Worm (Caenorhabditis elegans) whole organism, L2 larva: ENCODE data around the gene rpl-20.
A peak's percentile ranks its signal among the peaks of the same experiment; 100 is the strongest.
"Not testable (repeated sequence)": the region's sequence is repeated elsewhere in the genome, so short reads cannot be mapped to it uniquely, and the experiment has no call there.

ENCODE experiments used
- C34F6.9 ChIP-seq: fragments of 150-350 bp; optimal IDR thresholded peaks from 2 replicates; lab custom pipeline; 2014; ENCODE audit warnings: missing biosample characterization, missing genetic modification characterization
- F13H6.1 ChIP-seq: sonication (generic microtip); optimal IDR thresholded peaks from 2 replicates; lab custom pipeline; 2016; ENCODE audit warnings: missing genetic modification characterization, missing compliant biosample characterization
- Y55F3AM.14 ChIP-seq: fragments of 200-800 bp; sonication (Bioruptor generic); optimal IDR thresholded peaks from 2 replicates; lab custom pipeline; 2018; ENCODE audit warnings: mild to moderate bottlenecking, missing genetic modification characterization, missing compliant biosample characterization
- ama-1 ChIP-seq: fragments of 150-350 bp; optimal IDR thresholded peaks from 2 replicates; lab custom pipeline; 2018; ENCODE audit warnings: inconsistent platforms
- blmp-1 ChIP-seq: sonication (generic microtip); optimal IDR thresholded peaks from 2 replicates; lab custom pipeline; 2017; ENCODE audit warnings: missing genetic modification characterization, mild to moderate bottlenecking, missing compliant biosample characterization, antibody characterized with exemption, moderate library complexity; ENCODE audit not compliant: insufficient read depth
- ceh-16 ChIP-seq: fragments of 150-350 bp; optimal IDR thresholded peaks from 2 replicates; lab custom pipeline; 2014; ENCODE audit warnings: missing biosample characterization, missing genetic modification characterization
- dmd-4 ChIP-seq: sonication (generic microtip); optimal IDR thresholded peaks from 2 replicates; lab custom pipeline; 2017; ENCODE audit warnings: missing biosample characterization, missing genetic modification characterization
- egl-27 ChIP-seq: sonication (generic microtip); optimal IDR thresholded peaks from 3 replicates; lab custom pipeline; 2017; ENCODE audit warnings: missing biosample characterization, missing genetic modification reagents, missing genetic modification characterization
- elt-1 ChIP-seq: fragments of 150-350 bp; optimal IDR thresholded peaks from 2 replicates; lab custom pipeline; 2014; ENCODE audit warnings: missing biosample characterization, missing genetic modification characterization
- fos-1 ChIP-seq: fragments of 150-350 bp; optimal IDR thresholded peaks from 2 replicates; lab custom pipeline; 2014; ENCODE audit warnings: missing biosample characterization, missing genetic modification characterization
- gmeb-1 ChIP-seq: fragments of 150-350 bp; optimal IDR thresholded peaks from 2 replicates; lab custom pipeline; 2014; ENCODE audit warnings: missing biosample characterization, missing genetic modification characterization
- lsy-2 ChIP-seq, 2 experiments: fragments of 150-350 bp in 1 of 2; sonication (generic microtip) in 1 of 2; optimal IDR thresholded peaks; 2 replicates each; lab custom pipeline; 2014 to 2017; ENCODE audit warnings: missing biosample characterization in 2 of 2, missing genetic modification characterization in 2 of 2
- mbf-1 ChIP-seq: sonication (generic microtip); optimal IDR thresholded peaks from 2 replicates; lab custom pipeline; 2017; ENCODE audit warnings: missing biosample characterization, missing genetic modification characterization
- mdl-1 ChIP-seq, 2 experiments: fragments of 150-350 bp in 1 of 2; sonication (generic microtip) in 1 of 2; optimal IDR thresholded peaks; 2 replicates each; lab custom pipeline; 2017; ENCODE audit warnings: missing biosample characterization in 2 of 2, missing genetic modification characterization in 2 of 2
- nhr-10 ChIP-seq: sonication (generic microtip); optimal IDR thresholded peaks from 2 replicates; lab custom pipeline; 2017; ENCODE audit warnings: missing biosample characterization, missing genetic modification characterization
- nhr-11 ChIP-seq: fragments of 150-350 bp; optimal IDR thresholded peaks from 2 replicates; lab custom pipeline; 2014; ENCODE audit warnings: missing biosample characterization, missing genetic modification characterization
- nhr-12 ChIP-seq: fragments of 150-350 bp; optimal IDR thresholded peaks from 2 replicates; lab custom pipeline; 2014; ENCODE audit warnings: missing biosample characterization, missing genetic modification characterization
- nhr-21 ChIP-seq: fragments of 150-350 bp; optimal IDR thresholded peaks from 2 replicates; lab custom pipeline; 2014; ENCODE audit warnings: missing biosample characterization, missing genetic modification characterization
- nhr-25 ChIP-seq: fragments of 150-350 bp; sonication (generic microtip); optimal IDR thresholded peaks from 3 replicates; lab custom pipeline; 2014; ENCODE audit warnings: missing biosample characterization, missing genetic modification characterization
- nhr-6 ChIP-seq: fragments of 150-350 bp; optimal IDR thresholded peaks from 2 replicates; lab custom pipeline; 2014; ENCODE audit warnings: missing biosample characterization, missing genetic modification characterization
- nhr-77 ChIP-seq: fragments of 150-350 bp; optimal IDR thresholded peaks from 2 replicates; lab custom pipeline; 2014; ENCODE audit warnings: missing biosample characterization, missing genetic modification characterization
- sem-4 ChIP-seq: fragments of 150-350 bp; optimal IDR thresholded peaks from 2 replicates; lab custom pipeline; 2014; ENCODE audit warnings: missing biosample characterization, missing genetic modification reagents, missing genetic modification characterization
- sma-3 ChIP-seq: sonication (generic microtip); optimal IDR thresholded peaks from 2 replicates; lab custom pipeline; 2016; ENCODE audit warnings: missing genetic modification reagents, missing genetic modification characterization, missing compliant biosample characterization
- sma-9 ChIP-seq, 2 experiments: fragments of 150-350 bp in 1 of 2; sonication (generic microtip) in 1 of 2; optimal IDR thresholded peaks; 2 replicates each; lab custom pipeline; 2014 to 2016; ENCODE audit warnings: missing genetic modification characterization in 2 of 2, mild to moderate bottlenecking in 1 of 2, missing biosample characterization in 1 of 2, missing compliant biosample characterization in 1 of 2, missing genetic modification reagents in 1 of 2, moderate library complexity in 1 of 2
- unc-55 ChIP-seq: fragments of 150-350 bp; sonication (generic microtip); optimal IDR thresholded peaks from 3 replicates; lab custom pipeline; 2014; ENCODE audit warnings: missing biosample characterization, missing genetic modification reagents, missing genetic modification characterization
- zag-1 ChIP-seq: fragments of 150-350 bp; optimal IDR thresholded peaks from 2 replicates; lab custom pipeline; 2014; ENCODE audit warnings: missing biosample characterization, missing genetic modification characterization
- ztf-11 ChIP-seq: sonication (generic microtip); optimal IDR thresholded peaks from 2 replicates; lab custom pipeline; 2017; ENCODE audit warnings: missing biosample characterization, missing genetic modification characterization

rpl-20 gene

ce11 chrIV:4724562-4724961 lies 25.0 kb downstream of the rpl-20 start, which contains the start of gene K08F11.1:
TSS of gene K08F11.1 (plus strand) at chrIV:4724862.
- TF ChIP-seq ceh-16 (tag; lab: Kevin White, UChicago) (no peak), nhr-25 (tag; lab: Kevin White, UChicago) (no peak), elt-1 (tag; lab: Kevin White, UChicago) (no peak), mbf-1 (tag; lab: Kevin White, UChicago) (no peak), nhr-21 (no peak), nhr-11 (no peak), sma-9 (GFP tag; optimal IDR thresholded peaks at IDR 0.05; lab: Kevin White, UChicago) (no peak), sma-9 (tag; optimal IDR thresholded peaks at IDR 0.05; lab: Kevin White, UChicago) (no peak), Y55F3AM.14 (GFP tag; lab: Kevin White, UChicago) (no peak), blmp-1 (tag; lab: Kevin White, UChicago) (no peak), sem-4 (tag; lab: Kevin White, UChicago) (no peak)

- no peak for TF ChIP-seq nhr-12 (tag; lab: Kevin White, UChicago)
- TF ChIP-seq sma-3 (GFP tag; lab: Kevin White, UChicago) = no peak
Measured at ce11 chrIV:4723687-4724086, 25.9 kb downstream of the rpl-20 start.

- TF ChIP-seq unc-55 (GFP tag; lab: Kevin White, UChicago) (peak; percentile 2), sma-3 (GFP tag; lab: Kevin White, UChicago) (peak; percentile 22), lsy-2 (tag; optimal IDR thresholded peaks at IDR 0.05; lab: Kevin White, UChicago) (peak; percentile 77 to 85), gmeb-1 (tag; lab: Kevin White, UChicago) (peak; percentile 17), F13H6.1 (peak; percentile 14), C34F6.9 (tag; lab: Kevin White, UChicago) (peak; percentile 8)
Measured at ce11 chrIV:4720522-4720921, 29.1 kb downstream of the rpl-20 start.

ce11 chrIV:4715785-4716184 lies 33.8 kb downstream of the rpl-20 start, which contains the start of gene miro-1:
TSS of gene miro-1 (minus strand) at chrIV:4715807.
- not testable (repeated sequence) for TF ChIP-seq ceh-16, gmeb-1, dmd-4 (tag; lab: Kevin White, UChicago)

ce11 chrIV:4712376-4712775 lies 37.2 kb downstream of the rpl-20 start, which contains the start of gene yars-2:
TSS of gene yars-2 (minus strand) at chrIV:4712624.
- TF ChIP-seq nhr-11 = no peak
- peak; percentile 29 for TF ChIP-seq sma-3 (GFP tag; lab: Kevin White, UChicago)
- TF ChIP-seq C34F6.9 (tag; lab: Kevin White, UChicago) = peak; percentile 0
- no peak for TF ChIP-seq elt-1 (tag; lab: Kevin White, UChicago)
- peak; percentile 5 for TF ChIP-seq unc-55 (GFP tag; lab: Kevin White, UChicago)
- TF ChIP-seq lsy-2 (tag; optimal IDR thresholded peaks at IDR 0.05; lab: Kevin White, UChicago) = peak in 1 of 2 experiments; percentile 32
- no peak for TF ChIP-seq fos-1 (tag; lab: Kevin White, UChicago)

ce11 chrIV:4710459-4710858 lies 39.1 kb downstream of the rpl-20 start, which contains the start of gene cif-1:
TSS of gene cif-1 (minus strand) at chrIV:4710755.
- TF ChIP-seq ztf-11 (tag; lab: Kevin White, UChicago) (no peak), mdl-1 (tag; optimal IDR thresholded peaks at IDR 0.05; lab: Kevin White, UChicago) (no peak), ceh-16 (tag; lab: Kevin White, UChicago) (no peak), nhr-21 (no peak), blmp-1 (tag; lab: Kevin White, UChicago) (no peak), Y55F3AM.14 (GFP tag; lab: Kevin White, UChicago) (no peak), nhr-25 (tag; lab: Kevin White, UChicago) (no peak), egl-27 (tag; lab: Kevin White, UChicago) (no peak), C34F6.9 (tag; lab: Kevin White, UChicago) (no peak), nhr-10 (tag; lab: Kevin White, UChicago) (no peak), nhr-6 (tag; lab: Kevin White, UChicago) (no peak), zag-1 (tag; lab: Kevin White, UChicago) (no peak), ama-1 (no peak), sma-9 (GFP tag; optimal IDR thresholded peaks at IDR 0.05; lab: Kevin White, UChicago) (no peak), sma-9 (tag; optimal IDR thresholded peaks at IDR 0.05; lab: Kevin White, UChicago) (no peak), lsy-2 (tag; optimal IDR thresholded peaks at IDR 0.05; lab: Kevin White, UChicago) (no peak), nhr-77 (tag; lab: Kevin White, UChicago) (no peak)
- TF ChIP-seq, all 48 proteins: peak for 0
